Fruit fly (Drosophila melanogaster) whole organism, adult: Measurements from ENCODE around the gene mirr.

ENCODE experiments used
- CG12768 ChIP-seq: fragments of 200-800 bp; sonication (Bioruptor generic); optimal IDR thresholded peaks from 2 replicates; lab custom pipeline; 2017; ENCODE audit warnings: missing biosample characterization, missing genetic modification characterization, mild to moderate bottlenecking, moderate library complexity, missing genetic modification reagents
- CG14711 ChIP-seq: fragments of 200-800 bp; sonication (Bioruptor generic); optimal IDR thresholded peaks from 2 replicates; lab custom pipeline; 2018; ENCODE audit warnings: missing biosample characterization, mild to moderate bottlenecking, missing genetic modification characterization, moderate library complexity
- CG1620 ChIP-seq: fragments of 200-800 bp; sonication (Bioruptor generic); optimal IDR thresholded peaks from 2 replicates; lab custom pipeline; 2016; ENCODE audit warnings: missing biosample characterization, missing genetic modification characterization
- CG33017 ChIP-seq: fragments of 200-800 bp; sonication (Bioruptor generic); optimal IDR thresholded peaks from 2 replicates; lab custom pipeline; 2018; ENCODE audit warnings: missing biosample characterization, mild to moderate bottlenecking, missing genetic modification characterization, moderate library complexity
- CG5204 ChIP-seq: fragments of 200-800 bp; sonication (Bioruptor generic); optimal IDR thresholded peaks from 2 replicates; lab custom pipeline; 2016; ENCODE audit warnings: missing biosample characterization, missing genetic modification characterization
- CG7101 ChIP-seq: fragments of 200-800 bp; sonication (Bioruptor generic); optimal IDR thresholded peaks from 2 replicates; lab custom pipeline; 2018; ENCODE audit warnings: missing biosample characterization, mild to moderate bottlenecking, missing genetic modification characterization, moderate library complexity
- Hr96 ChIP-seq: fragments of 200-800 bp; sonication (Bioruptor generic); optimal IDR thresholded peaks from 2 replicates; lab custom pipeline; 2016; ENCODE audit warnings: missing biosample characterization, missing genetic modification characterization
- Mnt ChIP-seq: fragments of 200-800 bp; sonication (Bioruptor generic); optimal IDR thresholded peaks from 2 replicates; lab custom pipeline; 2016; ENCODE audit warnings: missing biosample characterization, mild to moderate bottlenecking, missing genetic modification characterization
- cic ChIP-seq: fragments of 200-800 bp; sonication (Bioruptor generic); optimal IDR thresholded peaks from 2 replicates; lab custom pipeline; 2017; ENCODE audit warnings: missing biosample characterization, mild to moderate bottlenecking, missing genetic modification characterization, moderate library complexity
- ovo ChIP-seq: fragments of 200-800 bp; sonication (Bioruptor generic); optimal IDR thresholded peaks from 2 replicates; lab custom pipeline; 2016; ENCODE audit warnings: missing biosample characterization, missing genetic modification characterization
- tj ChIP-seq: fragments of 200-800 bp; sonication (Bioruptor generic); optimal IDR thresholded peaks from 3 replicates; lab custom pipeline; 2017; ENCODE audit warnings: missing biosample characterization, mild to moderate bottlenecking, missing genetic modification characterization, moderate library complexity
- toe ChIP-seq: fragments of 200-800 bp; sonication (Bioruptor generic); optimal IDR thresholded peaks from 2 replicates; lab custom pipeline; 2016; ENCODE audit warnings: missing biosample characterization, missing genetic modification characterization

DNA sequence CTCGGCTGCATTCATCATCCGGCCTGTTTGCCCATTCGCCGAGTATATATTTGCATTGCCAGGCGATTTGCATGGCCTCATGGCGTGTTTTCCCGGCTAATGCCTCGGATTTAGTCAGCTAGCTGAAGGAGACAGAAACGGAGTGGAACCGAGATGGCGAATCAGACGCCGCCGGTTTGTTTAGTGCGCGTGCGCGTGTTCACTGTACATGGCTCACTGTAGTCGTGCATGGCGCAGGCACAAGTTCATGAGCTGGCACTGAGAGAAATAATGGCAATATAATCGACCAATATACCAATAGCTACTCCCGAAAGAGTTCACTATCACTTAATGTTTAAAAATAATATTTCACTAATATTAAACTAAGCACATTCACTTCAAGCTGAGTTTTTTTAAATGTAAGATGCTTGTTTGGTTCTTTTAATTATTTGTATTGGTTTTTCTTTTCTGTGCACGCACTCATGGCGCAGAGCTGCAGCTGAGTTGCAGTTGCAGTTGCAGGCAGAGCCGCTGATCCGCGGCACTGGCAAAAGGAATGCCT lies 20.6 kb upstream of the mirr start:
- TF ChIP-seq CG14711 (tag; lab: Kevin White, UChicago) (no peak), Hr96 (GFP tag; lab: Kevin White, UChicago) (no peak), CG12768 (GFP tag; lab: Kevin White, UChicago) (no peak), CG33017 (tag; lab: Kevin White, UChicago) (no peak), toe (GFP tag; lab: Kevin White, UChicago) (no peak), tj (GFP tag; lab: Kevin White, UChicago) (no peak), ovo (no peak), CG7101 (tag; lab: Kevin White, UChicago) (no peak), CG5204 (GFP tag; lab: Kevin White, UChicago) (no peak), Mnt (GFP tag; lab: Kevin White, UChicago) (no peak), CG1620 (GFP tag; lab: Kevin White, UChicago) (no peak), cic (GFP tag; lab: Kevin White, UChicago) (no peak)
